Worm (Caenorhabditis elegans) whole organism, mixed stage, embryonic: ENCODE data around the gene rnf-5.

ENCODE experiments used
- elt-3 ChIP-seq: fragments of 150-350 bp; optimal IDR thresholded peaks from 2 replicates; lab custom pipeline; 2014; ENCODE audit warnings: missing biosample characterization, missing genetic modification characterization
- mls-2 ChIP-seq: sonication (generic microtip); optimal IDR thresholded peaks from 2 replicates; lab custom pipeline; 2016; ENCODE audit warnings: mild to moderate bottlenecking, missing genetic modification characterization, moderate library complexity, missing compliant biosample characterization
- nhr-12 ChIP-seq: fragments of 150-350 bp; optimal IDR thresholded peaks from 2 replicates; lab custom pipeline; 2014; ENCODE audit warnings: missing biosample characterization, missing genetic modification characterization
- nhr-237 ChIP-seq: fragments of 150-350 bp; optimal IDR thresholded peaks from 2 replicates; lab custom pipeline; 2014; ENCODE audit warnings: missing biosample characterization, missing genetic modification characterization
- nhr-28 ChIP-seq: fragments of 150-350 bp; optimal IDR thresholded peaks from 2 replicates; lab custom pipeline; 2014; ENCODE audit warnings: missing biosample characterization, missing genetic modification characterization
- nhr-76 ChIP-seq: sonication (generic microtip); optimal IDR thresholded peaks from 2 replicates; lab custom pipeline; 2017; ENCODE audit warnings: missing biosample characterization, missing genetic modification characterization
- pha-4 ChIP-seq: fragments of 150-350 bp; optimal IDR thresholded peaks from 2 replicates; lab custom pipeline; 2018; ENCODE audit warnings: missing biosample characterization, missing genetic modification reagents, missing genetic modification characterization
- snpc-4 ChIP-seq: fragments of 150-350 bp; optimal IDR thresholded peaks from 2 replicates; lab custom pipeline; 2014; ENCODE audit warnings: missing biosample characterization, missing genetic modification characterization
- unc-62 ChIP-seq: fragments of 150-350 bp; optimal IDR thresholded peaks from 2 replicates; lab custom pipeline; 2014; ENCODE audit warnings: missing biosample characterization, missing genetic modification reagents, missing genetic modification characterization
- ztf-11 ChIP-seq: fragments of 150-350 bp; optimal IDR thresholded peaks from 2 replicates; lab custom pipeline; 2014; ENCODE audit warnings: missing biosample characterization, missing genetic modification characterization

DNA sequence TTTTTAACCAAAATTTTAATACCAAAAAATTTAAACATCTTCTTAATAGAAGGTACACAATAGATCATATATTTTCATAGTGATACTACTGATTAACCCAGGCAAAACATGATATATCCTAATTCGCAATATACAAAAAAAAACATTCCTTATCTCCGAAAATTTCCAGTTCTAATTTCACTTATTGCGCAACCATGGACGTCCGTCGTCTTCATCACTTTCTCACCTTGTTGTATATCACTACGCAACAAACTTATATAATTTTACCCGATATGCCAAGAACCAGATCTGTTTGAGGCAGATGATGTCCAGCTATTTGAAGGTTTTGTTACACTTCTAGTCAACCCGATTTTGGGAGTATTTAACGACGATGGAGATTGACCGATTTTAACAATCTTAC, 21.2 kb upstream of the rnf-5 start, which contains the start of gene R74.2:
- no peak for TF ChIP-seq snpc-4
- no peak for TF ChIP-seq mls-2 (tag; lab: Kevin White, UChicago)
- no peak for TF ChIP-seq nhr-12
- TF ChIP-seq unc-62 (GFP tag; lab: Kevin White, UChicago): peak; percentile 20
- no peak for TF ChIP-seq nhr-237 (tag; lab: Kevin White, UChicago)
- TF ChIP-seq pha-4 (tag; lab: Kevin White, UChicago): no peak
- peak; percentile 77 for TF ChIP-seq elt-3 (tag; lab: Kevin White, UChicago)
- no peak for TF ChIP-seq ztf-11 (tag; lab: Kevin White, UChicago)
- no peak for TF ChIP-seq nhr-76 (tag; lab: Kevin White, UChicago)
- TF ChIP-seq nhr-28: no peak
